Fruit fly (Drosophila melanogaster) whole organism, prepupa: Measurements from ENCODE around the gene kis.

Experiments
- CG16779 ChIP-seq: fragments of 200-800 bp; sonication (Bioruptor generic); optimal IDR thresholded peaks from 3 replicates; lab custom pipeline; 2017; ENCODE audit warnings: missing biosample characterization, mild to moderate bottlenecking, missing genetic modification characterization
- CG32006 ChIP-seq: fragments of 200-800 bp; sonication (Bioruptor generic); optimal IDR thresholded peaks from 3 replicates; lab custom pipeline; 2017; ENCODE audit warnings: missing biosample characterization, mild to moderate bottlenecking, missing genetic modification characterization
- CG4318 ChIP-seq: fragments of 200-800 bp; sonication (Bioruptor generic); optimal IDR thresholded peaks from 3 replicates; lab custom pipeline; 2017; ENCODE audit warnings: missing biosample characterization, mild to moderate bottlenecking, missing genetic modification characterization
- Eip75B ChIP-seq: fragments of 200-800 bp; sonication (Bioruptor generic); optimal IDR thresholded peaks from 3 replicates; lab custom pipeline; 2016; ENCODE audit warnings: missing biosample characterization, missing genetic modification characterization
- Hr38 ChIP-seq: sonication (Bioruptor generic); optimal IDR thresholded peaks from 2 replicates; lab custom pipeline; 2016; ENCODE audit warnings: missing biosample characterization, missing genetic modification characterization
- Hr39 ChIP-seq: fragments of 200-800 bp; sonication (Bioruptor generic); optimal IDR thresholded peaks from 2 replicates; lab custom pipeline; 2016; ENCODE audit warnings: missing biosample characterization, missing genetic modification characterization
- Hr4 ChIP-seq: fragments of 200-800 bp; sonication (Bioruptor generic); optimal IDR thresholded peaks from 3 replicates; lab custom pipeline; 2016; ENCODE audit warnings: missing biosample characterization, missing genetic modification characterization
- Met ChIP-seq: fragments of 200-800 bp; sonication (Bioruptor generic); optimal IDR thresholded peaks from 3 replicates; lab custom pipeline; 2016; ENCODE audit warnings: missing biosample characterization, missing genetic modification characterization
- eg ChIP-seq: fragments of 200-800 bp; sonication (Bioruptor generic); IDR thresholded peaks from 3 replicates; pipeline ENCODE4 v1.3.6; 2022; ENCODE audit warnings: missing biosample characterization, missing genetic modification characterization
- esn ChIP-seq: fragments of 200-800 bp; sonication (Bioruptor generic); optimal IDR thresholded peaks from 2 replicates; lab custom pipeline; 2016; ENCODE audit warnings: missing biosample characterization, mild to moderate bottlenecking, missing genetic modification characterization, moderate library complexity
- net ChIP-seq: fragments of 200-800 bp; sonication (Bioruptor generic); optimal IDR thresholded peaks from 3 replicates; lab custom pipeline; 2016; ENCODE audit warnings: missing biosample characterization, missing genetic modification characterization
- topi ChIP-seq: fragments of 200-800 bp; sonication (Bioruptor generic); optimal IDR thresholded peaks from 3 replicates; lab custom pipeline; 2016; ENCODE audit warnings: missing biosample characterization, missing genetic modification characterization
- vri ChIP-seq: fragments of 200-800 bp; sonication (Bioruptor generic); optimal IDR thresholded peaks from 3 replicates; lab custom pipeline; 2016; ENCODE audit warnings: missing biosample characterization, mild to moderate bottlenecking, missing genetic modification characterization

DNA sequence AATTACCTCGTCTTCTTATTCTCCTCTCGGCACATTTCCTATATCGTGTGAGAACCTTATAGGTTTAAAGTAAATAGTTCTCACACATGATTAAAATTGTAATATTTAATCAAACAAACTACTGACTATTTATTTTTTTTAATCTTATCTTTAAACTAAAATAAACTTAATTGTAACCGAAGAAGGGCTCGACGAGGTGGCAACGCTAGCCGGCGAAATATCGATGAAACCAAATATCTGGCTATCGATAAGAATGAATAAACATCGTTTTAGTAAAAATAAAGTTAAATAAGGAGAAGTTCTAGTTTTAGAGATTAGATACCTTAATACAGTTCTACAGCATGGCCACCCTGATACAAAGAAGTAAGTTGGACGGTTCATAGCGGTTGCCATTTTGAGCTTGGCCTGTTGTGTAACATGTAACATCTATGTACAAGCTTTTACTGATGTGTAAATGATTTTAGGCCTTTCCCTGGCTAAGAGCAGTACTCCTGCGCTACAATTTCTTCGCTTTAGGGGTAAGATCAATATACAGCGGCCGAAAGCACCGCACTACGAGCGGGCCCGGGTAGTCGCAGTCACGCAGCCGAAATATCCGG lies 47.0 kb downstream of the kis start, which contains the start of gene mRpL10:
- TF ChIP-seq CG32006 (GFP tag; lab: Kevin White, UChicago) (no peak), eg (GFP tag; lab: Robert Waterston, UW) (no peak), CG4318 (GFP tag; lab: Kevin White, UChicago) (no peak), Hr38 (no peak), Hr39 (GFP tag; lab: Kevin White, UChicago) (no peak), net (no peak), esn (GFP tag; lab: Kevin White, UChicago) (peak; percentile 65), CG16779 (tag; lab: Kevin White, UChicago) (no peak), Hr4 (GFP tag; lab: Kevin White, UChicago) (no peak), topi (GFP tag; lab: Kevin White, UChicago) (no peak), Eip75B (GFP tag; lab: Kevin White, UChicago) (no peak), Met (GFP tag; lab: Kevin White, UChicago) (no peak), vri (GFP tag; lab: Kevin White, UChicago) (no peak)
